Worm (Caenorhabditis elegans) whole organism, L4 larva: Measurements from ENCODE around the gene algn-5.
A peak's percentile ranks its signal among the peaks of the same experiment; 100 is the strongest.

Experiments used
- ceh-28 ChIP-seq: fragments of 150-350 bp; optimal IDR thresholded peaks from 2 replicates; lab custom pipeline; 2014; ENCODE audit warnings: missing biosample characterization, missing genetic modification reagents, missing genetic modification characterization
- dmd-9 ChIP-seq: fragments of 200-800 bp; sonication (Bioruptor generic); IDR thresholded peaks from 2 replicates; pipeline ENCODE4 v1.3.6; 2022; ENCODE audit warnings: missing genetic modification reagents, missing genetic modification characterization, missing compliant biosample characterization
- fkh-10 ChIP-seq: fragments of 150-350 bp; optimal IDR thresholded peaks from 2 replicates; lab custom pipeline; 2014; ENCODE audit warnings: missing biosample characterization, missing genetic modification reagents, missing genetic modification characterization
- unc-130 ChIP-seq: sonication (generic microtip); optimal IDR thresholded peaks from 2 replicates; lab custom pipeline; 2016; ENCODE audit warnings: missing genetic modification reagents, missing genetic modification characterization, missing compliant biosample characterization
- unc-62 ChIP-seq, 3 experiments: fragments of 150-350 bp in 1 of 3; sonication (generic microtip); optimal IDR thresholded peaks in 2 of 3; peaks in 1 of 3; 1 replicate in 1 of 3; 2 replicates in 2 of 3; lab custom pipeline; 2014 to 2017; ENCODE audit warnings: missing biosample characterization in 3 of 3, missing genetic modification characterization in 3 of 3, missing genetic modification reagents in 3 of 3, missing genotype in 1 of 3

- peak; percentile 91 for TF ChIP-seq fkh-10 (GFP tag; lab: Kevin White, UChicago)
- TF ChIP-seq unc-62 (GFP tag; optimal IDR thresholded peaks at IDR 0.05 in 1 of 2; lab: Kevin White, UChicago): no peak
- TF ChIP-seq unc-62 (tag; optimal IDR thresholded peaks at IDR 0.05; lab: Kevin White, UChicago): no peak
- TF ChIP-seq ceh-28 (tag; lab: Kevin White, UChicago): no peak
- no peak for TF ChIP-seq dmd-9
- no peak for TF ChIP-seq unc-130 (GFP tag; lab: Kevin White, UChicago)
Observed at ce11 chrV:4211521-4211920, 16.1 kb downstream of the algn-5 start.
